Worm (Caenorhabditis elegans): ENCODE data around the gene C06H5.14.

Gene C06H5.14

DNA sequence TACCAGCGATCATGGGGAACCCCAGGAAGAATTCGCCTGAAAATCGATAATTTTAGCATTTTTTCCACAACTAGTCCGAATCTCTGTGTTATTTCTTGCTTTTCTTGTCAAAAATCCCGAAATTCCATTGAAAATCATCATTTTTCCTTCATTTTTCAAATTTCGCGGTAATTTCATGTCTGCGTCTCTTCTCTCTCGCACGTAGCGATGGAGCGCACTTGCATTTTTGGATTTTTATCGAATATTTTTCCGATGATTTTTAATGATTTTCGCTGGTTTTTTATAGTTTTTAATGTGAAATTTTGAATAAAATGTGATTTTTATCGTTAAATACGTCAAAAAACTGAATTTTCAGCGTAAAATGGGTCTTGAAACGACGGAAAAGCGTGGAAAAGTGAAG, 17.5 kb downstream of the C06H5.14 start, which contains the start of gene E01B7.2 (continued):
- TF ChIP-seq rpc-1 (optimal IDR thresholded peaks at IDR 0.05) (no peak), rpc-1 (tag; optimal IDR thresholded peaks at IDR 0.05) (no peak), ceh-40 (GFP tag; IDR thresholded peaks at IDR 0.05) (no peak), lag-1 (GFP tag; IDR thresholded peaks at IDR 0.05) (no peak), attf-5 (GFP tag; optimal IDR thresholded peaks at IDR 0.05) (no peak), egrh-3 (GFP tag; IDR thresholded peaks at IDR 0.05) (no peak), K12H6.12 (tag; optimal IDR thresholded peaks at IDR 0.05) (no peak), F33H1.4 (GFP tag; IDR thresholded peaks at IDR 0.05) (peak; percentile 70), ekl-4 (GFP tag; IDR thresholded peaks at IDR 0.05) (no peak), C17E4.6 (GFP tag; IDR thresholded peaks at IDR 0.05) (no peak), B0261.1 (tag; optimal IDR thresholded peaks at IDR 0.05) (no peak), bed-1 (GFP tag; IDR thresholded peaks at IDR 0.05) (no peak), cebp-1 (GFP tag; IDR thresholded peaks at IDR 0.05) (no peak), cebp-1 (tag; optimal IDR thresholded peaks at IDR 0.05) (peak; percentile 40), pha-4 (tag; optimal IDR thresholded peaks at IDR 0.05) (peak; percentile 56), C06A6.2 (GFP tag; conservative IDR thresholded peaks at IDR 0.05) (no peak), B0336.3 (GFP tag; IDR thresholded peaks at IDR 0.05) (0 out of 2 replicates have a peak, but pooled peaks have one; percentile 39), zim-3 (tag; optimal IDR thresholded peaks at IDR 0.05) (no peak), egl-44 (GFP tag; IDR thresholded peaks at IDR 0.05) (no peak), ceh-79 (tag; optimal IDR thresholded peaks at IDR 0.05) (no peak), repo-1 (tag; optimal IDR thresholded peaks at IDR 0.05) (peak; percentile 6), ets-4 (GFP tag; optimal IDR thresholded peaks at IDR 0.05) (no peak), chd-7 (tag; optimal IDR thresholded peaks at IDR 0.05) (no peak), xnd-1 (tag; optimal IDR thresholded peaks at IDR 0.05) (peak; percentile 56), ama-1 (optimal IDR thresholded peaks at IDR 0.05) (peak; percentile 19), ama-1 (GFP tag; optimal IDR thresholded peaks at IDR 0.05) (no peak), Y53F4B.3 (GFP tag; IDR thresholded peaks at IDR 0.05) (no peak), dpl-1 (GFP tag; optimal IDR thresholded peaks at IDR 0.05) (peak; percentile 76), ztf-28 (GFP tag; IDR thresholded peaks at IDR 0.05) (no peak), nhr-80 (tag; optimal IDR thresholded peaks at IDR 0.05) (no peak), D2030.7 (GFP tag; IDR thresholded peaks at IDR 0.05) (no peak), die-1 (tag; optimal IDR thresholded peaks at IDR 0.05) (no peak), tbp1 (GFP tag; optimal IDR thresholded peaks at IDR 0.05) (peak; percentile 20), let-526 (GFP tag; IDR thresholded peaks at IDR 0.05) (no peak), tbx-9 (tag; optimal IDR thresholded peaks at IDR 0.05; ENCODE audit: borderline replicate concordance) (no peak), lin-26 (GFP tag; IDR thresholded peaks at IDR 0.05) (no peak), madf-8 (GFP tag; conservative IDR thresholded peaks at IDR 0.05) (peak; percentile 40; the same call in 1 of the 2 replicates), mcd-1 (GFP tag; IDR thresholded peaks at IDR 0.05) (peak; percentile 97), snpc-3.4 (tag; optimal IDR thresholded peaks at IDR 0.05) (peak; percentile 40), hsf-1 (GFP tag; IDR thresholded peaks at IDR 0.05) (no peak), sdz-38 (tag; optimal IDR thresholded peaks at IDR 0.05) (no peak), rcor-1 (GFP tag; IDR thresholded peaks at IDR 0.05) (peak; percentile 75), lin-54 (GFP tag; optimal IDR thresholded peaks at IDR 0.05) (peak; percentile 95), ceh-91 (GFP tag; IDR thresholded peaks at IDR 0.05) (peak; percentile 65; the same call in 1 of the 2 replicates), F37B4.10 (GFP tag; IDR thresholded peaks at IDR 0.05) (no peak), T07F8.4 (tag; optimal IDR thresholded peaks at IDR 0.05) (no peak), nhr-120 (GFP tag; IDR thresholded peaks at IDR 0.05) (no peak), lir-1 (GFP tag; conservative IDR thresholded peaks at IDR 0.05) (no peak), sea-2 (GFP tag; IDR thresholded peaks at IDR 0.05) (no peak), madf-10 (tag; optimal IDR thresholded peaks at IDR 0.05) (no peak), akir-1 (GFP tag; optimal IDR thresholded peaks at IDR 0.05) (no peak), F22D6.2 (tag; optimal IDR thresholded peaks at IDR 0.05) (no peak)
